Comparison of ENCODE assay signal across 3 fruit fly cellular contexts in genomic region chr3R:23872606-23873192, dm6.
TF ChIP-seq lines count a peak whose summit lies in the region.

No protein-coding gene starts in this region.

TF ChIP-seq in whole organism, embryonic, 481 proteins besides CTCF, POLR2A, EP300 and RAD21 (continued from another document and continues in another):
- TF ChIP-seq dm (GFP tag; optimal IDR thresholded peaks at IDR 0.05; lab: Kevin White, UChicago) (no peak), oc (tag; optimal IDR thresholded peaks at IDR 0.05; lab: Kevin White, UChicago) (peak; percentile 19), pnt (GFP tag; optimal IDR thresholded peaks at IDR 0.05; lab: Kevin White, UChicago) (peak; percentile 10), CG3407 (GFP tag; optimal IDR thresholded peaks at IDR 0.05; lab: Kevin White, UChicago) (no peak), CG8924 (tag; optimal IDR thresholded peaks at IDR 0.05; lab: Kevin White, UChicago) (peak; percentile 37), prd (optimal IDR thresholded peaks at IDR 0.05; lab: Kevin White, UChicago) (no peak), prd (GFP tag; IDR thresholded peaks at IDR 0.05; lab: Robert Waterston, UW) (peak; percentile 36; the same call in 1 of the 3 replicates), CG1602 (GFP tag; optimal IDR thresholded peaks at IDR 0.05; lab: Kevin White, UChicago) (peak; percentile 14), CG17186 (GFP tag; optimal IDR thresholded peaks at IDR 0.05; lab: Kevin White, UChicago) (no peak), pho (GFP tag; optimal IDR thresholded peaks at IDR 0.05; lab: Kevin White, UChicago) (no peak), CG6254 (GFP tag; optimal IDR thresholded peaks at IDR 0.05; lab: Kevin White, UChicago) (peak; percentile 38), Dll (GFP tag; IDR thresholded peaks at IDR 0.05; lab: Robert Waterston, UW; ENCODE audit: partially characterized antibody) (no peak), dysf (GFP tag; IDR thresholded peaks at IDR 0.05; lab: Robert Waterston, UW) (no peak; the same call in 2 of the 3 replicates), NC2α (GFP tag; optimal IDR thresholded peaks at IDR 0.05; lab: Kevin White, UChicago) (no peak), CG30403 (GFP tag; optimal IDR thresholded peaks at IDR 0.05; lab: Kevin White, UChicago) (peak; percentile 12), CG17361 (GFP tag; IDR thresholded peaks at IDR 0.05; lab: Robert Waterston, UW) (peak; percentile 42; the same call in 1 of the 3 replicates), CG10321 (GFP tag; IDR thresholded peaks at IDR 0.05; lab: Robert Waterston, UW) (no peak), B-H1 (GFP tag; IDR thresholded peaks at IDR 0.05; lab: Robert Waterston, UW) (no peak), Mes4 (GFP tag; optimal IDR thresholded peaks at IDR 0.05; lab: Kevin White, UChicago) (no peak), ems (GFP tag; optimal IDR thresholded peaks at IDR 0.05; lab: Kevin White, UChicago) (no peak), HLH4C (GFP tag; IDR thresholded peaks at IDR 0.05; lab: Robert Waterston, UW; ENCODE audit: partially characterized antibody) (no peak), YL-1 (GFP tag; optimal IDR thresholded peaks at IDR 0.05; lab: Kevin White, UChicago) (no peak), pum (GFP tag; optimal IDR thresholded peaks at IDR 0.05; lab: Kevin White, UChicago) (no peak), disco-r (GFP tag; optimal IDR thresholded peaks at IDR 0.05; lab: Kevin White, UChicago) (no peak), tll (GFP tag; optimal IDR thresholded peaks at IDR 0.05; lab: Kevin White, UChicago) (no peak), toy (GFP tag; IDR thresholded peaks at IDR 0.05; lab: Robert Waterston, UW) (no peak), tup (GFP tag; optimal IDR thresholded peaks at IDR 0.05; lab: Kevin White, UChicago) (no peak), CG10979 (tag; optimal IDR thresholded peaks at IDR 0.05; lab: Kevin White, UChicago) (peak; percentile 68), Bdp1 (GFP tag; optimal IDR thresholded peaks at IDR 0.05; lab: Kevin White, UChicago) (no peak), Rx (GFP tag; IDR thresholded peaks at IDR 0.05; lab: Robert Waterston, UW) (no peak), Chrac-16 (GFP tag; optimal IDR thresholded peaks at IDR 0.05; lab: Kevin White, UChicago) (peak; percentile 15), Ptx1 (GFP tag; IDR thresholded peaks at IDR 0.05; lab: Robert Waterston, UW) (peak; percentile 28; the same call in 1 of the 2 replicates), Aef1 (GFP tag; IDR thresholded peaks at IDR 0.05; lab: Robert Waterston, UW) (no peak), CG5245 (GFP tag; optimal IDR thresholded peaks at IDR 0.05; lab: Kevin White, UChicago) (no peak), bsh (GFP tag; optimal IDR thresholded peaks at IDR 0.05; lab: Kevin White, UChicago) (peak in 1 of 2 experiments; percentile 66), CG4424 (GFP tag; optimal IDR thresholded peaks at IDR 0.05; lab: Kevin White, UChicago) (peak; percentile 31), Blimp-1 (GFP tag; optimal IDR thresholded peaks at IDR 0.05; lab: Kevin White, UChicago) (peak; percentile 59), zen2 (GFP tag; IDR thresholded peaks at IDR 0.05; lab: Robert Waterston, UW; ENCODE audit: partially characterized antibody) (no peak), CG16863 (GFP tag; optimal IDR thresholded peaks at IDR 0.05; lab: Kevin White, UChicago) (peak; percentile 30), CG8388 (GFP tag; optimal IDR thresholded peaks at IDR 0.05; lab: Kevin White, UChicago) (peak; percentile 52), Adf1 (GFP tag; IDR thresholded peaks at IDR 0.05; lab: Robert Waterston, UW) (no peak), wor (GFP tag; IDR thresholded peaks at IDR 0.05; lab: Robert Waterston, UW) (no peak), HLH54F (GFP tag; optimal IDR thresholded peaks at IDR 0.05; lab: Kevin White, UChicago) (no peak), CG30020 (tag; optimal IDR thresholded peaks at IDR 0.05; lab: Kevin White, UChicago) (no peak), CG12744 (GFP tag; optimal IDR thresholded peaks at IDR 0.05; lab: Kevin White, UChicago) (no peak)

TF ChIP-seq in whole organism, prepupa, 60 proteins besides CTCF, POLR2A, EP300 and RAD21 (continued from another document):
- peak; percentile 52 for TF ChIP-seq CG3919 (GFP tag; optimal IDR thresholded peaks at IDR 0.05; lab: Kevin White, UChicago)
- no peak for TF ChIP-seq Hr38 (GFP tag; optimal IDR thresholded peaks at IDR 0.05; lab: Kevin White, UChicago)
- TF ChIP-seq CG34406 (GFP tag; optimal IDR thresholded peaks at IDR 0.05; lab: Kevin White, UChicago): peak; percentile 42
- TF ChIP-seq salr (GFP tag; optimal IDR thresholded peaks at IDR 0.05; lab: Kevin White, UChicago): no peak
- TF ChIP-seq CG8119 (GFP tag; IDR thresholded peaks at IDR 0.05; lab: Robert Waterston, UW): 0 out of 3 replicates have a peak, but pooled peaks have one; percentile 22
- peak; percentile 11 for TF ChIP-seq Hr4 (GFP tag; optimal IDR thresholded peaks at IDR 0.05; lab: Kevin White, UChicago)
- TF ChIP-seq achi (GFP tag; optimal IDR thresholded peaks at IDR 0.05; lab: Kevin White, UChicago): no peak
- TF ChIP-seq OdsH (GFP tag; optimal IDR thresholded peaks at IDR 0.05; lab: Kevin White, UChicago): peak; percentile 60
- TF ChIP-seq CG8632 (GFP tag; optimal IDR thresholded peaks at IDR 0.05; lab: Kevin White, UChicago): peak; percentile 16
- TF ChIP-seq Gug (GFP tag; IDR thresholded peaks at IDR 0.05; lab: Robert Waterston, UW): no peak
- TF ChIP-seq CG8319 (GFP tag; optimal IDR thresholded peaks at IDR 0.05; lab: Kevin White, UChicago): peak; percentile 33
- peak; percentile 47 for TF ChIP-seq topi (GFP tag; optimal IDR thresholded peaks at IDR 0.05; lab: Kevin White, UChicago)
- TF ChIP-seq Lpt (GFP tag; optimal IDR thresholded peaks at IDR 0.05; lab: Kevin White, UChicago): no peak
- peak; percentile 6 for TF ChIP-seq Eip75B (GFP tag; optimal IDR thresholded peaks at IDR 0.05; lab: Kevin White, UChicago)
- TF ChIP-seq fd59A (GFP tag; optimal IDR thresholded peaks at IDR 0.05; lab: Kevin White, UChicago): peak; percentile 6
- peak; percentile 70 for TF ChIP-seq Sox14 (GFP tag; optimal IDR thresholded peaks at IDR 0.05; lab: Kevin White, UChicago)
- 0 out of 2 replicates have a peak, but pooled peaks have one; percentile 25 for TF ChIP-seq CG15336 (GFP tag; IDR thresholded peaks at IDR 0.05; lab: Robert Waterston, UW)
- peak; percentile 51 for TF ChIP-seq vri (GFP tag; optimal IDR thresholded peaks at IDR 0.05; lab: Kevin White, UChicago)
- TF ChIP-seq Eip78C (GFP tag; lab: Kevin White, UChicago): peak; percentile 78
- peak; percentile 7 for TF ChIP-seq CG10631 (GFP tag; optimal IDR thresholded peaks at IDR 0.05; lab: Kevin White, UChicago)
- TF ChIP-seq eg (GFP tag; IDR thresholded peaks at IDR 0.05; lab: Robert Waterston, UW): 0 out of 3 replicates have a peak, but pooled peaks have one; percentile 37
- peak; percentile 43 for TF ChIP-seq CG32006 (GFP tag; optimal IDR thresholded peaks at IDR 0.05; lab: Kevin White, UChicago)
- no peak for TF ChIP-seq dac (GFP tag; optimal IDR thresholded peaks at IDR 0.05; lab: Kevin White, UChicago)
- no peak for TF ChIP-seq fd85E (GFP tag; optimal IDR thresholded peaks at IDR 0.05; lab: Kevin White, UChicago)
- TF ChIP-seq Sox15 (GFP tag; optimal IDR thresholded peaks at IDR 0.05; lab: Kevin White, UChicago): no peak
- peak; percentile 35 for TF ChIP-seq CG7368 (GFP tag; optimal IDR thresholded peaks at IDR 0.05; lab: Kevin White, UChicago)
- TF ChIP-seq CG6276 (GFP tag; optimal IDR thresholded peaks at IDR 0.05; lab: Kevin White, UChicago): no peak
- TF ChIP-seq CG10669 (GFP tag; optimal IDR thresholded peaks at IDR 0.05; lab: Kevin White, UChicago): peak; percentile 48
- no peak for TF ChIP-seq Blimp-1 (GFP tag; optimal IDR thresholded peaks at IDR 0.05; lab: Kevin White, UChicago)
- peak; percentile 51 for TF ChIP-seq Sox102F (GFP tag; optimal IDR thresholded peaks at IDR 0.05; lab: Kevin White, UChicago)
- no peak for TF ChIP-seq CG4318 (GFP tag; optimal IDR thresholded peaks at IDR 0.05; lab: Kevin White, UChicago)
- TF ChIP-seq CG6854 (GFP tag; optimal IDR thresholded peaks at IDR 0.05; lab: Kevin White, UChicago): no peak
- peak; percentile 55; the same call in 1 of the 3 replicates for TF ChIP-seq CG6163 (GFP tag; IDR thresholded peaks at IDR 0.05; lab: Robert Waterston, UW)
- TF ChIP-seq net (GFP tag; optimal IDR thresholded peaks at IDR 0.05; lab: Kevin White, UChicago): peak; percentile 13
- TF ChIP-seq CG9139 (GFP tag; optimal IDR thresholded peaks at IDR 0.05; lab: Kevin White, UChicago): peak; percentile 6
- TF ChIP-seq CG6808 (GFP tag; optimal IDR thresholded peaks at IDR 0.05; lab: Kevin White, UChicago): no peak

TF ChIP-seq in whole organism, wandering third instar larva, 38 proteins besides CTCF, POLR2A, EP300 and RAD21 (continued from another document):
- TF ChIP-seq lola (GFP tag; optimal IDR thresholded peaks at IDR 0.05; lab: Kevin White, UChicago): no peak
- TF ChIP-seq CrebA (GFP tag; optimal IDR thresholded peaks at IDR 0.05; lab: Kevin White, UChicago; ENCODE audit: borderline replicate concordance): no peak
- peak; percentile 50 for TF ChIP-seq OdsH (GFP tag; optimal IDR thresholded peaks at IDR 0.05; lab: Kevin White, UChicago)
- TF ChIP-seq Vsx2 (GFP tag; optimal IDR thresholded peaks at IDR 0.05; lab: Kevin White, UChicago; ENCODE audit: partially characterized antibody): no peak
- TF ChIP-seq dl (GFP tag; optimal IDR thresholded peaks at IDR 0.05; lab: Kevin White, UChicago; ENCODE audit: insufficient read depth in 1 of 2, partially characterized antibody in 2 of 2): no peak
